Fruit fly (Drosophila melanogaster): ENCODE measurements around the gene CG6527.

The CG6527 gene

dm6 chr3L:10531907-10532581 lies 26.8 kb downstream of the CG6527 start:
- no peak for TF ChIP-seq CG8478 (optimal IDR thresholded peaks at IDR 0.05)
- no peak for TF ChIP-seq CTCF (optimal IDR thresholded peaks at IDR 0.05)

dm6 chr3L:10531059-10531458 lies 27.8 kb downstream of the CG6527 start:
- TF ChIP-seq CG8478 (optimal IDR thresholded peaks at IDR 0.05) (no peak), CTCF (optimal IDR thresholded peaks at IDR 0.05) (no peak)

dm6 chr3L:10528251-10528650 lies 30.6 kb downstream of the CG6527 start:
- TF ChIP-seq CG8478 (optimal IDR thresholded peaks at IDR 0.05) = no peak
- no peak for TF ChIP-seq CTCF (optimal IDR thresholded peaks at IDR 0.05)

dm6 chr3L:10525641-10526382 lies 33.1 kb downstream of the CG6527 start:
- TF ChIP-seq CTCF (optimal IDR thresholded peaks at IDR 0.05) (no peak), CG8478 (optimal IDR thresholded peaks at IDR 0.05) (no peak)

- no peak for TF ChIP-seq CTCF (optimal IDR thresholded peaks at IDR 0.05)
- TF ChIP-seq CG8478 (optimal IDR thresholded peaks at IDR 0.05) = no peak
Observed at dm6 chr3L:10525168-10525567, 33.7 kb downstream of the CG6527 start.

dm6 chr3L:10522391-10523214 lies 36.3 kb downstream of the CG6527 start:
- no peak for TF ChIP-seq CTCF (optimal IDR thresholded peaks at IDR 0.05)
- no peak for TF ChIP-seq CG8478 (optimal IDR thresholded peaks at IDR 0.05)

dm6 chr3L:10521624-10522023 lies 37.3 kb downstream of the CG6527 start:
- TF ChIP-seq CTCF (optimal IDR thresholded peaks at IDR 0.05) (no peak), CG8478 (optimal IDR thresholded peaks at IDR 0.05) (no peak)

- no peak for TF ChIP-seq CTCF (optimal IDR thresholded peaks at IDR 0.05)
- no peak for TF ChIP-seq CG8478 (optimal IDR thresholded peaks at IDR 0.05)
Observed at dm6 chr3L:10518945-10519344, 39.9 kb downstream of the CG6527 start.

- no peak for TF ChIP-seq CTCF (optimal IDR thresholded peaks at IDR 0.05)
- TF ChIP-seq CG8478 (optimal IDR thresholded peaks at IDR 0.05) = no peak
Observed at dm6 chr3L:10517451-10518385, 41.2 kb downstream of the CG6527 start.

- no peak for TF ChIP-seq CTCF (optimal IDR thresholded peaks at IDR 0.05)
- no peak for TF ChIP-seq CG8478 (optimal IDR thresholded peaks at IDR 0.05)
Observed at dm6 chr3L:10516707-10517450, 42.0 kb downstream of the CG6527 start.

dm6 chr3L:10515785-10516706 lies 42.8 kb downstream of the CG6527 start:
- no peak for TF ChIP-seq CTCF (optimal IDR thresholded peaks at IDR 0.05)
- TF ChIP-seq CG8478 (optimal IDR thresholded peaks at IDR 0.05) = no peak

- TF ChIP-seq CG8478 (optimal IDR thresholded peaks at IDR 0.05) (no peak), CTCF (optimal IDR thresholded peaks at IDR 0.05) (no peak)
Observed at dm6 chr3L:10514829-10515228, 44.1 kb downstream of the CG6527 start.

- TF ChIP-seq CG8478 (optimal IDR thresholded peaks at IDR 0.05) = no peak
- no peak for TF ChIP-seq CTCF (optimal IDR thresholded peaks at IDR 0.05)
Observed at dm6 chr3L:10513412-10513811, 45.5 kb downstream of the CG6527 start.
